Worm (Caenorhabditis elegans) whole organism, young adult: ENCODE data around the gene cyp-23A1.
A peak's percentile ranks its signal among the peaks of the same experiment; 100 is the strongest.

Experiments used
- B0261.1 ChIP-seq: sonication (generic microtip); optimal IDR thresholded peaks from 2 replicates; lab custom pipeline; 2016; ENCODE audit warnings: mild to moderate bottlenecking, missing genetic modification characterization, moderate library complexity, missing compliant biosample characterization
- C17E4.6 ChIP-seq: fragments of 200-800 bp; sonication (Bioruptor generic); IDR thresholded peaks from 2 replicates; pipeline ENCODE4 v1.3.6; 2022; ENCODE audit warnings: missing genetic modification reagents, missing genetic modification characterization, missing compliant biosample characterization
- F10E7.11 ChIP-seq: sonication (generic microtip); optimal IDR thresholded peaks from 2 replicates; lab custom pipeline; 2017; ENCODE audit warnings: mild to moderate bottlenecking, missing genetic modification characterization, moderate library complexity, missing compliant biosample characterization
- F57C9.4 ChIP-seq: sonication (generic microtip); optimal IDR thresholded peaks from 2 replicates; lab custom pipeline; 2017; ENCODE audit warnings: mild to moderate bottlenecking, missing genetic modification characterization, missing compliant biosample characterization
- T26A5.8 ChIP-seq: sonication (generic microtip); optimal IDR thresholded peaks from 2 replicates; lab custom pipeline; 2016; ENCODE audit warnings: missing genetic modification characterization, missing compliant biosample characterization
- Y53F4B.3 ChIP-seq: fragments of 200-800 bp; sonication (Bioruptor generic); IDR thresholded peaks from 2 replicates; pipeline ENCODE4 v1.3.6; 2022; ENCODE audit warnings: missing genetic modification reagents, missing genetic modification characterization, missing compliant biosample characterization
- Y56A3A.18 ChIP-seq: fragments of 200-800 bp; sonication (Bioruptor generic); IDR thresholded peaks from 2 replicates; pipeline ENCODE4 v1.3.6; 2022; ENCODE audit warnings: missing genetic modification reagents, missing genetic modification characterization, missing compliant biosample characterization
- akir-1 ChIP-seq: fragments of 200-800 bp; sonication (Bioruptor generic); optimal IDR thresholded peaks from 2 replicates; lab custom pipeline; 2018; ENCODE audit warnings: mild to moderate bottlenecking, missing genetic modification characterization, moderate library complexity, missing compliant biosample characterization
- ama-1 ChIP-seq, 3 experiments: fragments of 150-350 bp in 1 of 3; sonication (generic microtip) in 2 of 3; optimal IDR thresholded peaks; 2 replicates each; lab custom pipeline; 2014 to 2018; ENCODE audit warnings: missing biosample characterization in 2 of 3, missing genetic modification characterization in 2 of 3, missing genetic modification reagents in 2 of 3
- aptf-2 ChIP-seq: fragments of 200-800 bp; sonication (Bioruptor generic); conservative IDR thresholded peaks from 2 replicates; pipeline ENCODE4 v1.3.6; 2022; ENCODE audit warnings: missing genetic modification reagents, missing genetic modification characterization, missing compliant biosample characterization
- aptf-3 ChIP-seq: fragments of 200-800 bp; sonication (Bioruptor generic); IDR thresholded peaks from 2 replicates; pipeline ENCODE4 v1.3.6; 2022; ENCODE audit warnings: missing genetic modification characterization, missing compliant biosample characterization
- ccch-3 ChIP-seq: fragments of 200-800 bp; sonication (Bioruptor generic); optimal IDR thresholded peaks from 2 replicates; lab custom pipeline; 2018; ENCODE audit warnings: mild to moderate bottlenecking, missing genetic modification characterization, missing compliant biosample characterization
- chd-7 ChIP-seq: sonication (generic microtip); optimal IDR thresholded peaks from 2 replicates; lab custom pipeline; 2016; ENCODE audit warnings: mild to moderate bottlenecking, missing genetic modification characterization, moderate library complexity, missing compliant biosample characterization
- ekl-4 ChIP-seq: fragments of 200-800 bp; sonication (Bioruptor generic); IDR thresholded peaks from 2 replicates; pipeline ENCODE4 v1.3.6; 2022; ENCODE audit warnings: missing genetic modification reagents, missing genetic modification characterization, missing compliant biosample characterization
- him-1 ChIP-seq: sonication (generic microtip); optimal IDR thresholded peaks from 2 replicates; lab custom pipeline; 2016; ENCODE audit warnings: missing genotype, missing genetic modification reagents, missing genetic modification characterization, missing compliant biosample characterization
- hmg-20 ChIP-seq: fragments of 200-800 bp; sonication (Bioruptor generic); IDR thresholded peaks from 2 replicates; pipeline ENCODE4 v1.3.6; 2022; ENCODE audit warnings: missing genetic modification reagents, missing genetic modification characterization, missing compliant biosample characterization
- lin-26 ChIP-seq: fragments of 200-800 bp; sonication (Bioruptor generic); IDR thresholded peaks from 2 replicates; pipeline ENCODE4 v1.3.6; 2022; ENCODE audit warnings: missing genetic modification reagents, missing genetic modification characterization, missing compliant biosample characterization
- lin-35 ChIP-seq, 3 experiments: fragments of 150-350 bp in 2 of 3; sonication (generic microtip) in 1 of 3; optimal IDR thresholded peaks; 2 replicates each; lab custom pipeline; 2014 to 2018; ENCODE audit warnings: missing biosample characterization in 3 of 3, missing genetic modification characterization in 3 of 3, missing genetic modification reagents in 3 of 3
- lin-40 ChIP-seq: sonication (generic microtip); optimal IDR thresholded peaks from 2 replicates; lab custom pipeline; 2016; ENCODE audit warnings: missing genetic modification characterization, mild to moderate bottlenecking, missing compliant biosample characterization, missing genotype, missing genetic modification reagents
- madf-10 ChIP-seq: sonication (generic microtip); optimal IDR thresholded peaks from 2 replicates; lab custom pipeline; 2016; ENCODE audit warnings: mild to moderate bottlenecking, missing genetic modification characterization, missing compliant biosample characterization
- madf-3 ChIP-seq: fragments of 200-800 bp; sonication (Bioruptor generic); IDR thresholded peaks from 2 replicates; pipeline ENCODE4 v1.3.6; 2022; ENCODE audit warnings: missing genetic modification reagents, missing genetic modification characterization, missing compliant biosample characterization
- madf-8 ChIP-seq: fragments of 200-800 bp; sonication (Bioruptor generic); conservative IDR thresholded peaks from 2 replicates; pipeline ENCODE4 v1.3.6; 2022; ENCODE audit warnings: missing genetic modification reagents, missing genetic modification characterization, missing compliant biosample characterization
- mel-28 ChIP-seq: sonication (generic microtip); optimal IDR thresholded peaks from 2 replicates; lab custom pipeline; 2016; ENCODE audit warnings: borderline replicate concordance, mild to moderate bottlenecking, missing genetic modification characterization, missing compliant biosample characterization
- nfya-1 ChIP-seq: sonication (generic microtip); optimal IDR thresholded peaks from 2 replicates; lab custom pipeline; 2017; ENCODE audit warnings: antibody characterized with exemption, missing compliant biosample characterization, missing genetic modification characterization, borderline replicate concordance; ENCODE audit not compliant: insufficient read depth
- sdz-38 ChIP-seq: sonication (generic microtip); optimal IDR thresholded peaks from 2 replicates; lab custom pipeline; 2016; ENCODE audit warnings: missing genotype, missing genetic modification characterization, missing compliant biosample characterization
- snpc-4 ChIP-seq, 5 experiments: fragments of 150-350 bp in 1 of 5; sonication (generic microtip) in 4 of 5; optimal IDR thresholded peaks; 2 replicates each; lab custom pipeline; 2014 to 2018; ENCODE audit warnings: missing genetic modification characterization in 5 of 5, missing biosample characterization in 3 of 5, antibody characterized with exemption in 2 of 5, mild to moderate bottlenecking in 2 of 5, missing compliant biosample characterization in 2 of 5, missing genotype in 2 of 5, moderate library complexity in 2 of 5, missing genetic modification reagents in 1 of 5
- sptf-2 ChIP-seq: fragments of 200-800 bp; sonication (Bioruptor generic); optimal IDR thresholded peaks from 2 replicates; lab custom pipeline; 2018; ENCODE audit warnings: mild to moderate bottlenecking, missing genetic modification characterization, missing compliant biosample characterization
- tbx-9 ChIP-seq: sonication (generic microtip); optimal IDR thresholded peaks from 2 replicates; lab custom pipeline; 2016; ENCODE audit warnings: borderline replicate concordance, missing genetic modification characterization, inconsistent platforms, missing compliant biosample characterization
- ztf-25 ChIP-seq: fragments of 200-800 bp; sonication (Bioruptor generic); IDR thresholded peaks from 2 replicates; pipeline ENCODE4 v1.3.6; 2022; ENCODE audit warnings: missing genetic modification reagents, missing genetic modification characterization, missing compliant biosample characterization
- ztf-26 ChIP-seq: sonication (generic microtip); optimal IDR thresholded peaks from 2 replicates; lab custom pipeline; 2017; ENCODE audit warnings: missing genetic modification characterization, missing compliant biosample characterization
- ztf-28 ChIP-seq: fragments of 200-800 bp; sonication (Bioruptor generic); IDR thresholded peaks from 2 replicates; pipeline ENCODE4 v1.3.6; 2022; ENCODE audit warnings: missing genetic modification reagents, missing genetic modification characterization, missing compliant biosample characterization
- ztf-6 ChIP-seq: fragments of 200-800 bp; sonication (Bioruptor generic); IDR thresholded peaks from 2 replicates; pipeline ENCODE4 v1.3.6; 2022; ENCODE audit warnings: missing genetic modification reagents, missing genetic modification characterization, missing compliant biosample characterization

Gene cyp-23A1

DNA sequence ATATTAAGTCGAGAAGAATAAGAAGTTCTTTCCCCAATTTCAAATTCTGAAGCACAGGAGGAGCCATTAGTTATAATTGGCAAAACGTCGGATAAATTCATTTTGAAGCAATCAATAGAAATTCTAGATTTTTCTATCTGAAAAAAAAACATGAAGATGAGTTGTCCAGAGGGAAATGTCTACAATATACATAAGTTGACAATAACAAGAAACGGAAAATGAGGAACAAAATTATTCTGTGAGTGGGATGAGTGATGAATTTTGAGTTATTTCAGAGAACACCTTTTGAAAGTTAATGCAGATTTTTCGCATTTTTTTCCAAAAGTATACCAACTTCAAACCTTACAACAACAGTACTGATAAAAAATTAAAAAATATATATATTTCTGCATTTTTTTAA is 28.6 kb downstream of the cyp-23A1 start, which contains the start of gene sra-36:
Gene sra-36, minus strand, starts transcription at position 101 of the 400 bp plus-strand sequence.
- TF ChIP-seq Y53F4B.3 (GFP tag; lab: Robert Waterston, UW) = no peak
- no peak for TF ChIP-seq ztf-26
- TF ChIP-seq madf-10 (tag; lab: Kevin White, UChicago) = no peak
- TF ChIP-seq mel-28 = no peak
- no peak for TF ChIP-seq ccch-3 (GFP tag; lab: Kevin White, UChicago)
- TF ChIP-seq aptf-3 (GFP tag; lab: Robert Waterston, UW) = no peak
- no peak for TF ChIP-seq hmg-20 (GFP tag; lab: Robert Waterston, UW)
- no peak for TF ChIP-seq ekl-4 (GFP tag; lab: Robert Waterston, UW)

DNA sequence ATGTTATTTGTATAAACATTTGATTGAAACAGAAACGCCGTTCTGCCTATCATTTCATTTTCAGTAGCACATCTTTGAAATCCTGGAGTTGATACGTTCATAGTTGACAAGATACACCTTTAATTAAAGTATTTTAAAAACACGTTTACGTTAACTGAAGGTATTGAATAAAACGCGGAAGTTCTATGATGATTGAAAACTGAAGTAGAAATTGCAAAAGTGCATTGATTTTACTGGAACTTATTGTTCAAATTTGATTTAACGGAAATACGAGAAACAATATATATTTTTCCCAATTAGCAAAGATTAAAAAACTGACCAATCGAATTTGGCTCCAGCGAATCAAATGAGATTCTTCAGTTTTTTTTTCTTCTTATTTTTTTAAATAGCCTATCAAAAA is 31.6 kb downstream of the cyp-23A1 start, which contains the start of gene sra-34:
Gene sra-34, minus strand, starts transcription at position 101 of the 400 bp plus-strand sequence.
- TF ChIP-seq lin-40 (tag; lab: Kevin White, UChicago) = no peak
- TF ChIP-seq ccch-3 (GFP tag; lab: Kevin White, UChicago) = no peak

DNA sequence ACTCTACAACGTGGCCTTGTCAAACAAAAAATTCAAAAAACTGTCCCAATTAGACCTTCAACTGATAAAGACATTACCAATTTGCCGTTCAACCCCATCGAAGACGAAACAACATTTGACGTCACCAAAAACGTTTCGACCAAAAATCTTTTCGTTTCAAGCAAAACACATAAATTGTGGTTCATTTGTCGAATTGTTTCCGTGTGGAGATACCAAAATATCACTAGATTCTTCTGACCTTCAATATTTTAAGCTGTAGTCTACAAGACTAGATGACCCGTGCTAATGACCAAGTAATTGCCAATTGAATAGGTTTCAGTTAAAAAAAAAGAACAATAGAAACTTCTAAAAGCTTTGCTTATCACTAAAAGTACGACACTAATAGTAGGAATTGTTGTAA is 36.4 kb downstream of the cyp-23A1 start:
- no peak for TF ChIP-seq him-1
- no peak for TF ChIP-seq lin-35 (GFP tag; optimal IDR thresholded peaks at IDR 0.05; lab: Kevin White, UChicago)
- no peak for TF ChIP-seq akir-1 (GFP tag; lab: Kevin White, UChicago)
- TF ChIP-seq B0261.1 = no peak
- TF ChIP-seq Y56A3A.18 (GFP tag; lab: Robert Waterston, UW) = no peak
- TF ChIP-seq F10E7.11 (tag; lab: Kevin White, UChicago) = no peak
- TF ChIP-seq ztf-25 = no peak
- TF ChIP-seq ama-1 (optimal IDR thresholded peaks at IDR 0.05; lab: Kevin White, UChicago) = no peak
- TF ChIP-seq ama-1 (GFP tag; optimal IDR thresholded peaks at IDR 0.05; lab: Kevin White, UChicago) = no peak
- no peak for TF ChIP-seq nfya-1 (tag; lab: Kevin White, UChicago)
- TF ChIP-seq ztf-28 (GFP tag; lab: Robert Waterston, UW) = no peak
- no peak for TF ChIP-seq F57C9.4 (tag; lab: Kevin White, UChicago)
- TF ChIP-seq ztf-6 (GFP tag; lab: Robert Waterston, UW) = no peak
- no peak for TF ChIP-seq aptf-2
- no peak for TF ChIP-seq C17E4.6 (GFP tag; lab: Robert Waterston, UW)
- no peak for TF ChIP-seq lin-26
- TF ChIP-seq T26A5.8 (tag; lab: Kevin White, UChicago) = no peak
- TF ChIP-seq sdz-38 = no peak
- no peak for TF ChIP-seq lin-40 (tag; lab: Kevin White, UChicago)
- no peak for TF ChIP-seq madf-3 (GFP tag; lab: Robert Waterston, UW)
- TF ChIP-seq snpc-4 (GFP tag; optimal IDR thresholded peaks at IDR 0.05; lab: Kevin White, UChicago) = no peak
- no peak for TF ChIP-seq snpc-4 (tag; optimal IDR thresholded peaks at IDR 0.05; lab: Kevin White, UChicago)

DNA sequence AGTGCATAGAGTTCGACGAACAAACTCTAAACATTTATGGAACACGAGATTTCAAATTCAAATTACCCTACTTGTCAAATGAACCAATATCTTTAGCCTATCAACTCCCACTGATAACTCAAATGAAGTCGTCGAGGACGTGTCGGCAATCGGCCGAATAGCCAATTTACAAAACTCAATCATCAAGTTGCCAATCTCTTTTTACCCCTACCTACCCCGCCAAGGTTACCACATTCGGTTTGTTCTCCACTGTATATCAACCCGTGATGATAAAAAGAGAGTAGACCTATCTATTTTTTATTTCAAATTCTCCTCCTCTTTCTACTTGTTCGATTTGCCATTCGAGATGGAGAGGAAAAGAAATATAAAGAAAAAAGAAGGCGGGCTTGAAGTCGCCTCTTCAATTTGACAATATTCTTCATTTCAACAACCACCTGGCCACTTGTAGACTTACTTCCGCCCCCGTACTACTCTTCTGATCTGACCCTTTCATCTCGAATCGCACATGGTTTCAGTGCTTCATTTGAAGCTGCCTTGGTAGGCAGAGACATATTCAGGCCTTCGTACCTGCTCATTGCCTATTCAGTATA is 38.1 kb downstream of the cyp-23A1 start:
- TF ChIP-seq ztf-26 (peak; percentile 3), chd-7 (tag; lab: Kevin White, UChicago) (no peak)

DNA sequence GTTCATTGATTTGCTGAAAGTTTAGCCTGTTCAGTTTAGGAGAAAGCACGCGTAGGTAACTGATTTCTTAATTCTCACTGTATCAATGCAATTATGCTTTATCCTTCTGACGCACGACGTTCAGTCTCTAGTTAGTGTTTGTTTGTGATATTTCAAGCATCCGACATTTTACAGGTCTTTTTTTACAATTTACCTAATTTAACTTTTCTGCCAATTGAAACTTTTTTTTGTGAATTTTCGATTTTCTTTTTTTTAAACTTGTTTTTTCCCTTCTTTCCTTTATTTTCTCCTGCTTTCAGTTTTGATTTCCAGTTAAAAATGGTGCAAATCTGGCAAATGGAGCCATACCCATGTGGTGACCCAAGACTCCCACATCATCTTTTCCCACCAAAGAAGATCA is 38.8 kb downstream of the cyp-23A1 start, which contains the start of gene K07E1.1:
Gene K07E1.1, plus strand, starts transcription at position 301 of the 400 bp plus-strand sequence.
- TF ChIP-seq sptf-2 (GFP tag; lab: Kevin White, UChicago) (no peak), tbx-9 (tag; lab: Kevin White, UChicago) (no peak), chd-7 (tag; lab: Kevin White, UChicago) (no peak), madf-8 (GFP tag; lab: Robert Waterston, UW) (no peak)
